Worm (Caenorhabditis elegans): Measurements from ENCODE around the gene sdz-1.

sdz-1 gene

ce11 chrIII:8742584-8742983, 42.4 kb upstream of the sdz-1 start:
- no peak for TF ChIP-seq ceh-43 (GFP tag; optimal IDR thresholded peaks at IDR 0.05)
- no peak for TF ChIP-seq mep-1 (tag; optimal IDR thresholded peaks at IDR 0.05)
- TF ChIP-seq ces-1 (GFP tag; optimal IDR thresholded peaks at IDR 0.05) = peak; percentile 8
- TF ChIP-seq nhr-237 (tag; optimal IDR thresholded peaks at IDR 0.05) = no peak

DNA sequence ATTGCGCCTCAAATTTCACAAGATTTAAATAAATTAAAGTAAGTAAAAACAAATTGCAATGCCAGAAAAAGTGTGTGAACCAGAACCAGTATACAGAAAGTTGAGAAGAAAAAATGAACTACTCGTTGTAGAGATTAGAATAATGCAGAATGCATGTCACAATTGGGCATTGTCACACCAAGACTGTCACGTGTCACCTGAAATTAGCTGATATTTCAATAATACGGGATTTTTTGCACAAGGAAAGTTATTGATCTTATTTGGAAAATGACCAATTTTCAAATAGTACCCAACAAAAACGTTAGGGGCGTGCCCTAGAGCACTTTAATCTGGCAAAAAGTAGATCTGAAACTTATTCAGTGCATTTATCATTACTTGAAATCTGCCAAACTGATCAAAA, 41.8 kb upstream of the sdz-1 start:
- TF ChIP-seq nhr-237 (tag; optimal IDR thresholded peaks at IDR 0.05) (no peak), bed-3 (GFP tag; optimal IDR thresholded peaks at IDR 0.05) (no peak), lin-13 (tag; optimal IDR thresholded peaks at IDR 0.05) (no peak), sem-2 (GFP tag; optimal IDR thresholded peaks at IDR 0.05) (no peak), ceh-43 (GFP tag; optimal IDR thresholded peaks at IDR 0.05) (no peak)

DNA sequence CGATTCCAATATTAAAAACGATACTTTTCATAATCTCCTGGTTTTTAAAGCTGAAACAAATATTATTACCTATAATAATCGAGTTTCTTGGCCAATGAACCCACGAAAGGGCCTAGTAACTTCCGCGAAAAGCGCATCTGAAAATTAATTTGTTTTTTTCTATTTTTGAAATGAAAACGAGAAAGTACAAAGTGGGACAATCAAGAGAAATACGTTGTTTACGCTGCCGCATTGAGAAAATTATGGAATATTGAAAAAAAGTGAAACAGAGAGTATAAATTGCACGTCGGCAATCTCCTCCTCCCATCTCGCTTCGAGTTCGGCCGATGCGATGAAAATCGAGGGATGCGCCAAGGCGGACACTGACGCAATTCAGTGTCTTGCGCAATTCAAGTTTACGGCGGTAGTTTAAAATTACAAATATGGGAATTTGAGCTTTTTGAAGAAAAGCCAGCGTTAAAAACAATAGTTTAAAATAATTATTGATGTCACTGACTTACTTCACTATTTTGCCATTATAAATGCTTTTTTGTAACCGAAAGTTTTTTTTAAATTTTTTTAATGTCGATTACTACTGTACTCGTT, 41.2 kb upstream of the sdz-1 start, which contains the start of gene pdhk-2:
Gene pdhk-2, minus strand, starts transcription at position 137 of the 585 bp plus-strand sequence.
- TF ChIP-seq ceh-83 (GFP tag; optimal IDR thresholded peaks at IDR 0.05) (peak; percentile 72), elt-1 (tag; optimal IDR thresholded peaks at IDR 0.05; ENCODE audit: borderline replicate concordance, insufficient read depth) (peak; percentile 58), ham-2 (GFP tag; optimal IDR thresholded peaks at IDR 0.05) (peak; percentile 39), flh-1 (GFP tag; optimal IDR thresholded peaks at IDR 0.05) (peak; percentile 4), zip-8 (tag; optimal IDR thresholded peaks at IDR 0.05) (peak; percentile 82), unc-120 (tag; optimal IDR thresholded peaks at IDR 0.05; ENCODE audit: poor library complexity, severe bottlenecking) (peak; percentile 90), lin-32 (GFP tag; optimal IDR thresholded peaks at IDR 0.05) (peak; percentile 4), unc-62 (GFP tag; optimal IDR thresholded peaks at IDR 0.05) (peak; percentile 57), sem-2 (GFP tag; optimal IDR thresholded peaks at IDR 0.05) (no peak), snpc-4 (tag; optimal IDR thresholded peaks at IDR 0.05) (no peak), unc-39 (tag; optimal IDR thresholded peaks at IDR 0.05) (no peak), mab-5 (tag; optimal IDR thresholded peaks at IDR 0.05) (no peak), lin-13 (tag; optimal IDR thresholded peaks at IDR 0.05) (peak; percentile 87), lsy-2 (tag; optimal IDR thresholded peaks at IDR 0.05) (peak; percentile 85), elt-3 (tag; optimal IDR thresholded peaks at IDR 0.05) (no peak), ztf-11 (tag; optimal IDR thresholded peaks at IDR 0.05) (no peak), ceh-39 (tag; optimal IDR thresholded peaks at IDR 0.05) (peak; percentile 67), pha-4 (tag; optimal IDR thresholded peaks at IDR 0.05) (peak; percentile 76), tbx-8 (GFP tag; optimal IDR thresholded peaks at IDR 0.05) (no peak), ces-1 (GFP tag; optimal IDR thresholded peaks at IDR 0.05) (peak; percentile 78), mls-2 (tag; optimal IDR thresholded peaks at IDR 0.05) (peak; percentile 81), nhr-2 (tag; optimal IDR thresholded peaks at IDR 0.05) (no peak), hlh-1 (tag; optimal IDR thresholded peaks at IDR 0.05) (peak; percentile 54), cnd-1 (tag; optimal IDR thresholded peaks at IDR 0.05) (peak; percentile 64), ceh-43 (GFP tag; optimal IDR thresholded peaks at IDR 0.05) (peak; percentile 71), M03D4.4 (tag; optimal IDR thresholded peaks at IDR 0.05) (peak; percentile 78), blmp-1 (tag; optimal IDR thresholded peaks at IDR 0.05) (no peak), nhr-12 (tag; optimal IDR thresholded peaks at IDR 0.05) (no peak), bed-3 (GFP tag; optimal IDR thresholded peaks at IDR 0.05) (peak; percentile 31), nhr-237 (tag; optimal IDR thresholded peaks at IDR 0.05) (peak; percentile 80), nhr-28 (tag; optimal IDR thresholded peaks at IDR 0.05) (no peak), nhr-76 (tag; optimal IDR thresholded peaks at IDR 0.05) (no peak), mep-1 (tag; optimal IDR thresholded peaks at IDR 0.05) (peak; percentile 90), sptf-1 (tag; optimal IDR thresholded peaks at IDR 0.05) (peak; percentile 86), drap-1 (GFP tag; optimal IDR thresholded peaks at IDR 0.05) (peak; percentile 76)

ce11 chrIII:8739786-8740185, 39.6 kb upstream of the sdz-1 start:
- TF ChIP-seq lsy-2 (tag; optimal IDR thresholded peaks at IDR 0.05) (no peak), unc-120 (tag; optimal IDR thresholded peaks at IDR 0.05; ENCODE audit: poor library complexity, severe bottlenecking) (peak; percentile 2), sem-2 (GFP tag; optimal IDR thresholded peaks at IDR 0.05) (no peak)

All from whole organism, mixed stage, embryonic.